Worm (Caenorhabditis elegans): ENCODE measurements around the gene C04C3.6.

Gene C04C3.6

DNA sequence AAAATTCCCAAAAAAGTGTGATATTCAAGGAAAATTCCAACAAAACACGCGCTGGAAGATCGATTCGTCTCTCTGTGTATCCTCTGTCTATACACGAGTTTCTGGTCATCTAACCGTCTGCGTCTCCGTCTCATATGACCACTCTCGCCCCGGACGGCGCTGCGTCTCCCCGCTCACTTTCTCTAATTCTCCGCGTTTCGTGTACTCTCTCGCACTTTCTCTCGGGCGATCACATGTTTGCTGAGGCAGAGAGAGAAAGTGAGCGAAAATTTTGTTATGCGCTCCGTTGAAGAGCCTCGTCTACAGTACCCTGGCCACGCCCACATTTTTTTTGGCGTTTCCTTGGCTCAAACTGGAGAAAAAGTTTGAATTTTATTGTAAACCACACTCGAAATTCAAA, 37.8 kb downstream of the C04C3.6 start (continued):
- TF ChIP-seq ces-1 (GFP tag; optimal IDR thresholded peaks at IDR 0.05) = no peak
- no peak for TF ChIP-seq tlp-1 (tag; optimal IDR thresholded peaks at IDR 0.05)
- TF ChIP-seq ceh-90 (tag; optimal IDR thresholded peaks at IDR 0.05) = no peak
- no peak for TF ChIP-seq nhr-28 (tag; optimal IDR thresholded peaks at IDR 0.05)
- TF ChIP-seq C04F5.9 (tag; optimal IDR thresholded peaks at IDR 0.05) = peak; percentile 66
- TF ChIP-seq blmp-1 (tag; optimal IDR thresholded peaks at IDR 0.05) = peak; percentile 99
- peak; percentile 96 for TF ChIP-seq nhr-85 (tag)
- peak; percentile 86 for TF ChIP-seq elt-2 (tag; optimal IDR thresholded peaks at IDR 0.05)
- no peak for TF ChIP-seq hlh-4 (tag; optimal IDR thresholded peaks at IDR 0.05)
- peak; percentile 86 to 89 for TF ChIP-seq lin-35 (GFP tag; optimal IDR thresholded peaks at IDR 0.05)
- no peak for TF ChIP-seq ets-5 (GFP tag; IDR thresholded peaks at IDR 0.05)
- peak in 1 of 2 experiments; percentile 83 for TF ChIP-seq ztf-11 (tag; optimal IDR thresholded peaks at IDR 0.05)
- peak; percentile 89 for TF ChIP-seq nhr-90 (tag; optimal IDR thresholded peaks at IDR 0.05; ENCODE audit: poor library complexity)
- no peak for TF ChIP-seq ceh-63 (GFP tag; optimal IDR thresholded peaks at IDR 0.05)
- TF ChIP-seq fkh-10 (GFP tag; optimal IDR thresholded peaks at IDR 0.05) = peak; percentile 90
- TF ChIP-seq elt-3 (tag; optimal IDR thresholded peaks at IDR 0.05) = peak in 2 of 6 experiments; percentile 48 to 57
- peak; percentile 92 for TF ChIP-seq rnt-1 (tag; optimal IDR thresholded peaks at IDR 0.05)
- peak; percentile 95 for TF ChIP-seq nhr-19 (GFP tag; conservative IDR thresholded peaks at IDR 0.05)
- TF ChIP-seq unc-86 (tag; optimal IDR thresholded peaks at IDR 0.05) = peak; percentile 97
- peak; percentile 97 for TF ChIP-seq snu-23 (GFP tag; optimal IDR thresholded peaks at IDR 0.05)
- TF ChIP-seq lin-13 (GFP tag; optimal IDR thresholded peaks at IDR 0.05) = peak; percentile 92
- no peak for TF ChIP-seq nhr-12 (tag; optimal IDR thresholded peaks at IDR 0.05)
- peak; percentile 81 to 83 (median 82) for TF ChIP-seq dpl-1 (GFP tag; optimal IDR thresholded peaks at IDR 0.05)
- no peak for TF ChIP-seq zag-1 (tag; optimal IDR thresholded peaks at IDR 0.05)
- TF ChIP-seq alr-1 (tag; optimal IDR thresholded peaks at IDR 0.05; ENCODE audit: borderline replicate concordance) = no peak
- peak; percentile 74 for TF ChIP-seq F16B12.6 (tag; optimal IDR thresholded peaks at IDR 0.05)
- peak; percentile 86 for TF ChIP-seq nhr-11 (tag; optimal IDR thresholded peaks at IDR 0.05)
- TF ChIP-seq aha-1 (tag; optimal IDR thresholded peaks at IDR 0.05) = peak; percentile 93
- peak; percentile 65 for TF ChIP-seq C16A3.4 (tag; optimal IDR thresholded peaks at IDR 0.05)
- TF ChIP-seq nhr-71 (tag; optimal IDR thresholded peaks at IDR 0.05) = peak; percentile 98
- peak; percentile 78 for TF ChIP-seq nhr-77 (tag; optimal IDR thresholded peaks at IDR 0.05)
- peak; percentile 28 for TF ChIP-seq sup-37 (GFP tag; optimal IDR thresholded peaks at IDR 0.05)
- peak; percentile 90 for TF ChIP-seq dsc-1 (tag; optimal IDR thresholded peaks at IDR 0.05)
- TF ChIP-seq lin-14 (GFP tag; optimal IDR thresholded peaks at IDR 0.05) = peak; percentile 98
- TF ChIP-seq C34B4.2 (tag; optimal IDR thresholded peaks at IDR 0.05) = no peak
- TF ChIP-seq swsn-7 (tag; optimal IDR thresholded peaks at IDR 0.05) = peak; percentile 96
- TF ChIP-seq jun-1 (tag; optimal IDR thresholded peaks at IDR 0.05) = peak; percentile 87
- TF ChIP-seq sptf-1 (tag; optimal IDR thresholded peaks at IDR 0.05) = no peak
- peak; percentile 83 for TF ChIP-seq skn-1 (tag; optimal IDR thresholded peaks at IDR 0.05)
- TF ChIP-seq hlh-17 (GFP tag; optimal IDR thresholded peaks at IDR 0.05; ENCODE audit: borderline replicate concordance) = no peak
- TF ChIP-seq lin-39 (tag; optimal IDR thresholded peaks at IDR 0.05) = peak; percentile 80
- peak; percentile 87 for TF ChIP-seq ceh-8 (GFP tag; optimal IDR thresholded peaks at IDR 0.05)
- TF ChIP-seq sox-4 (tag; optimal IDR thresholded peaks at IDR 0.05) = peak; percentile 78
- TF ChIP-seq egl-27 (tag; optimal IDR thresholded peaks at IDR 0.05) = peak in 1 of 2 experiments; percentile 55

DNA sequence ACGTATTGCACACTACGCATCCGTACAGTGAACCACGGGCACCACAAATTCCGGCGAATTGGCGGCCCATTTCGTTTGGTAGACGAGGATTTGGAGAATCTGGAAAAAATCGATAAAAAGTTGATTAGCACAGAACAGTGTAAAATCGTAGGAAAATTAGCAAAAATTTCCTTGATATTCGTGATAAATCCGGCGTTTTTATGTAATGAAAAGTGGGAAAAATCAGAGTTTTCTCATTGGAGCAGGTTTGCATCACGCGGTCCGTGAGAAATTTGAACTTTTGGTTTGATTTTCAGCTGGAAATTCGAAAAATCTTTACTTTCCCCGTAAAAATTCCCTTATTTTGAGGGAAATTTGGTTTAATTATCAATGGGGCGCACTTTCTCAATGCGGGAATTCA, 38.4 kb downstream of the C04C3.6 start, which contains the start of gene B0546.4:
B0546.4 (minus strand) TSS at position 101 of the 400 bp plus-strand sequence.
- no peak for TF ChIP-seq pag-3 (tag; optimal IDR thresholded peaks at IDR 0.05; ENCODE audit: borderline replicate concordance, insufficient read depth)
- no peak for TF ChIP-seq ces-1 (GFP tag; optimal IDR thresholded peaks at IDR 0.05)
- no peak for TF ChIP-seq F16B12.6 (tag; optimal IDR thresholded peaks at IDR 0.05)

Measured in whole organism, L1 larva.